Fruit fly (Drosophila melanogaster) whole organism, prepupa: ENCODE results near the gene CG42240.

ENCODE experiments used
- Blimp-1 ChIP-seq: fragments of 200-800 bp; sonication (Bioruptor generic); optimal IDR thresholded peaks from 3 replicates; lab custom pipeline; 2017; ENCODE audit warnings: missing biosample characterization, missing genetic modification characterization, mild to moderate bottlenecking, moderate library complexity, missing genetic modification reagents
- CG10631 ChIP-seq: fragments of 200-800 bp; sonication (Bioruptor generic); optimal IDR thresholded peaks from 2 replicates; lab custom pipeline; 2016; ENCODE audit warnings: missing biosample characterization, missing genetic modification characterization
- CG10669 ChIP-seq: fragments of 200-800 bp; sonication (Bioruptor generic); optimal IDR thresholded peaks from 3 replicates; lab custom pipeline; 2018; ENCODE audit warnings: missing biosample characterization, mild to moderate bottlenecking, missing genetic modification characterization, moderate library complexity
- CG11294 ChIP-seq: fragments of 200-800 bp; sonication (Bioruptor generic); IDR thresholded peaks from 2 replicates; pipeline ENCODE4 v1.3.6; 2022; ENCODE audit warnings: missing biosample characterization, missing genetic modification characterization
- CG15336 ChIP-seq: fragments of 200-800 bp; sonication (Bioruptor generic); IDR thresholded peaks from 2 replicates; pipeline ENCODE4 v1.3.6; 2022; ENCODE audit warnings: missing biosample characterization, missing genetic modification characterization
- CG1621 ChIP-seq: fragments of 200-800 bp; sonication (Bioruptor generic); optimal IDR thresholded peaks from 3 replicates; lab custom pipeline; 2018; ENCODE audit warnings: missing biosample characterization, mild to moderate bottlenecking, missing genetic modification characterization
- CG3032 ChIP-seq: fragments of 200-800 bp; optimal IDR thresholded peaks from 2 replicates; lab custom pipeline; 2019; ENCODE audit warnings: missing biosample characterization, mild to moderate bottlenecking, missing genetic modification characterization, moderate library complexity
- CG32006 ChIP-seq: fragments of 200-800 bp; sonication (Bioruptor generic); optimal IDR thresholded peaks from 3 replicates; lab custom pipeline; 2017; ENCODE audit warnings: missing biosample characterization, mild to moderate bottlenecking, missing genetic modification characterization
- CG34406 ChIP-seq: fragments of 200-800 bp; sonication (Bioruptor generic); optimal IDR thresholded peaks from 3 replicates; lab custom pipeline; 2016; ENCODE audit warnings: missing biosample characterization, missing genetic modification characterization
- CG3919 ChIP-seq: fragments of 200-800 bp; sonication (Bioruptor generic); optimal IDR thresholded peaks from 3 replicates; lab custom pipeline; 2016; ENCODE audit warnings: missing biosample characterization, missing genetic modification characterization
- CG4318 ChIP-seq: fragments of 200-800 bp; sonication (Bioruptor generic); optimal IDR thresholded peaks from 3 replicates; lab custom pipeline; 2017; ENCODE audit warnings: missing biosample characterization, mild to moderate bottlenecking, missing genetic modification characterization
- CG6163 ChIP-seq: fragments of 200-800 bp; sonication (Bioruptor generic); IDR thresholded peaks from 3 replicates; pipeline ENCODE4 v1.3.6; 2022; ENCODE audit warnings: missing biosample characterization, missing genetic modification characterization
- CG6808 ChIP-seq: fragments of 200-800 bp; sonication (Bioruptor generic); optimal IDR thresholded peaks from 3 replicates; lab custom pipeline; 2017; ENCODE audit warnings: missing biosample characterization, missing genetic modification characterization, mild to moderate bottlenecking, moderate library complexity, missing genetic modification reagents
- CG6854 ChIP-seq: fragments of 200-800 bp; sonication (Bioruptor generic); optimal IDR thresholded peaks from 2 replicates; lab custom pipeline; 2017; ENCODE audit warnings: missing biosample characterization, mild to moderate bottlenecking, missing genetic modification characterization
- CG7368 ChIP-seq: fragments of 200-800 bp; sonication (Bioruptor generic); optimal IDR thresholded peaks from 3 replicates; lab custom pipeline; 2016; ENCODE audit warnings: missing biosample characterization, missing genetic modification characterization
- CG8119 ChIP-seq: fragments of 200-800 bp; sonication (Bioruptor generic); IDR thresholded peaks from 3 replicates; pipeline ENCODE4 v1.3.6; 2022; ENCODE audit warnings: missing biosample characterization, missing genetic modification characterization
- CG8319 ChIP-seq: fragments of 200-800 bp; sonication (Bioruptor generic); optimal IDR thresholded peaks from 3 replicates; lab custom pipeline; 2016; ENCODE audit warnings: missing biosample characterization, missing genetic modification characterization
- CG8632 ChIP-seq: fragments of 200-800 bp; sonication (Bioruptor generic); optimal IDR thresholded peaks from 3 replicates; lab custom pipeline; 2016; ENCODE audit warnings: missing biosample characterization, missing genetic modification characterization
- CG9139 ChIP-seq: fragments of 200-800 bp; sonication (Bioruptor generic); optimal IDR thresholded peaks from 3 replicates; lab custom pipeline; 2017; ENCODE audit warnings: missing biosample characterization, mild to moderate bottlenecking, missing genetic modification characterization
- Eip75B ChIP-seq: fragments of 200-800 bp; sonication (Bioruptor generic); optimal IDR thresholded peaks from 3 replicates; lab custom pipeline; 2016; ENCODE audit warnings: missing biosample characterization, missing genetic modification characterization
- Eip78C ChIP-seq: fragments of 200-800 bp; sonication (Bioruptor generic); peaks from one replicate; lab custom pipeline; 2016; ENCODE audit warnings: missing biosample characterization, missing genetic modification characterization
- Eip93F ChIP-seq: fragments of 200-800 bp; sonication (Bioruptor generic); optimal IDR thresholded peaks from 2 replicates; lab custom pipeline; 2016; ENCODE audit warnings: missing biosample characterization, mild to moderate bottlenecking, missing genetic modification characterization
- Ets96B ChIP-seq: fragments of 200-800 bp; optimal IDR thresholded peaks from 2 replicates; lab custom pipeline; 2019; ENCODE audit warnings: missing biosample characterization, mild to moderate bottlenecking, missing genetic modification characterization, moderate library complexity
- Gug ChIP-seq: fragments of 200-800 bp; sonication (Bioruptor generic); IDR thresholded peaks from 2 replicates; pipeline ENCODE4 v1.3.6; 2022; ENCODE audit warnings: missing biosample characterization, missing genetic modification characterization
- Hr38 ChIP-seq: sonication (Bioruptor generic); optimal IDR thresholded peaks from 2 replicates; lab custom pipeline; 2016; ENCODE audit warnings: missing biosample characterization, missing genetic modification characterization
- Hr39 ChIP-seq: fragments of 200-800 bp; sonication (Bioruptor generic); optimal IDR thresholded peaks from 2 replicates; lab custom pipeline; 2016; ENCODE audit warnings: missing biosample characterization, missing genetic modification characterization
- Hr4 ChIP-seq: fragments of 200-800 bp; sonication (Bioruptor generic); optimal IDR thresholded peaks from 3 replicates; lab custom pipeline; 2016; ENCODE audit warnings: missing biosample characterization, missing genetic modification characterization
- Lpt ChIP-seq: fragments of 200-800 bp; sonication (Bioruptor generic); optimal IDR thresholded peaks from 3 replicates; lab custom pipeline; 2016; ENCODE audit warnings: missing biosample characterization, missing genetic modification characterization
- OdsH ChIP-seq: fragments of 200-800 bp; sonication (Bioruptor generic); optimal IDR thresholded peaks from 3 replicates; lab custom pipeline; 2016; ENCODE audit warnings: missing biosample characterization, missing genetic modification characterization
- Smox ChIP-seq: fragments of 200-800 bp; sonication (Bioruptor generic); optimal IDR thresholded peaks from 3 replicates; lab custom pipeline; 2016; ENCODE audit warnings: missing biosample characterization, missing genetic modification characterization
- Sox102F ChIP-seq: fragments of 200-800 bp; sonication (Bioruptor generic); optimal IDR thresholded peaks from 2 replicates; lab custom pipeline; 2016; ENCODE audit warnings: missing biosample characterization, mild to moderate bottlenecking, missing genetic modification characterization
- Sox15 ChIP-seq: fragments of 200-800 bp; sonication (Bioruptor generic); optimal IDR thresholded peaks from 3 replicates; lab custom pipeline; 2016; ENCODE audit warnings: missing biosample characterization, missing genetic modification characterization
- achi ChIP-seq: fragments of 200-800 bp; sonication (Bioruptor generic); optimal IDR thresholded peaks from 3 replicates; lab custom pipeline; 2016; ENCODE audit warnings: missing biosample characterization, missing genetic modification characterization
- cyc ChIP-seq: fragments of 200-800 bp; sonication (Bioruptor generic); optimal IDR thresholded peaks from 3 replicates; lab custom pipeline; 2016; ENCODE audit warnings: missing biosample characterization, missing genetic modification characterization
- dac ChIP-seq: fragments of 200-800 bp; sonication (Bioruptor generic); optimal IDR thresholded peaks from 2 replicates; lab custom pipeline; 2017; ENCODE audit warnings: missing biosample characterization, mild to moderate bottlenecking, missing genetic modification characterization
- dsx ChIP-seq: fragments of 200-800 bp; optimal IDR thresholded peaks from 3 replicates; lab custom pipeline; 2019; ENCODE audit warnings: missing biosample characterization, mild to moderate bottlenecking, missing genetic modification characterization, moderate library complexity; ENCODE audit not compliant: poor library complexity, severe bottlenecking
- eg ChIP-seq: fragments of 200-800 bp; sonication (Bioruptor generic); IDR thresholded peaks from 3 replicates; pipeline ENCODE4 v1.3.6; 2022; ENCODE audit warnings: missing biosample characterization, missing genetic modification characterization
- esn ChIP-seq: fragments of 200-800 bp; sonication (Bioruptor generic); optimal IDR thresholded peaks from 2 replicates; lab custom pipeline; 2016; ENCODE audit warnings: missing biosample characterization, mild to moderate bottlenecking, missing genetic modification characterization, moderate library complexity
- fd59A ChIP-seq: fragments of 200-800 bp; sonication (Bioruptor generic); optimal IDR thresholded peaks from 2 replicates; lab custom pipeline; 2017; ENCODE audit warnings: missing biosample characterization, mild to moderate bottlenecking, missing genetic modification characterization, missing genetic modification reagents
- fd85E ChIP-seq: fragments of 200-800 bp; sonication (Bioruptor generic); optimal IDR thresholded peaks from 3 replicates; lab custom pipeline; 2016; ENCODE audit warnings: missing biosample characterization, missing genetic modification characterization
- fkh ChIP-seq: fragments of 200-800 bp; sonication (Bioruptor generic); optimal IDR thresholded peaks from 3 replicates; lab custom pipeline; 2017; ENCODE audit warnings: missing biosample characterization, mild to moderate bottlenecking, missing genetic modification characterization, moderate library complexity
- lz ChIP-seq: fragments of 200-800 bp; sonication (Bioruptor generic); optimal IDR thresholded peaks from 3 replicates; lab custom pipeline; 2016; ENCODE audit warnings: missing biosample characterization, missing genetic modification characterization
- pdm3 ChIP-seq: fragments of 200-800 bp; sonication (Bioruptor generic); optimal IDR thresholded peaks from 3 replicates; lab custom pipeline; 2016; ENCODE audit warnings: missing biosample characterization, missing genetic modification characterization
- spab ChIP-seq: fragments of 200-800 bp; sonication (Bioruptor generic); optimal IDR thresholded peaks from 2 replicates; lab custom pipeline; 2017; ENCODE audit warnings: missing biosample characterization, mild to moderate bottlenecking, missing genetic modification characterization, missing genetic modification reagents
- svp ChIP-seq: fragments of 200-800 bp; sonication (Bioruptor generic); peaks from one replicate; lab custom pipeline; 2016; ENCODE audit warnings: missing biosample characterization, missing genetic modification characterization
- topi ChIP-seq: fragments of 200-800 bp; sonication (Bioruptor generic); optimal IDR thresholded peaks from 3 replicates; lab custom pipeline; 2016; ENCODE audit warnings: missing biosample characterization, missing genetic modification characterization
- vri ChIP-seq: fragments of 200-800 bp; sonication (Bioruptor generic); optimal IDR thresholded peaks from 3 replicates; lab custom pipeline; 2016; ENCODE audit warnings: missing biosample characterization, mild to moderate bottlenecking, missing genetic modification characterization

The CG42240 gene

DNA sequence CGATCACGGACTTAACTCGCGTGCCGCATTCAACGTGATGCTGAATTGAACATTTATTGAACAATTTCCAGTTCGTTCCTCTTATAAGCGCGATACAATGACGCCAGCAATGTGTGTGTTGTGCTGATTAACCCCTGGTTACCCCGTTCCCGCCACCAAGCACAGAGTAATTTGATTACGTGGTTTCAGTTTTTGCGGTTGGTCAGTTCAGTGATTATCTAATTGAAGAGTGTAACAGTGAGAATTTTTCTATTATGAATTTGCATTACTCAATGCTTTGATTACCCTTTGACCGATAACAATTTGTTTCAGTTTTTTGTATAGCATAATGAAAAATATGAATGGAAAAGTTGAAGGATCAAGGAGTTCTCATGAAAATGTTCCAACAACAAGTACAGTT is 7.1 kb downstream of the CG42240 start, which contains the start of gene CG3842:
CG3842 (plus strand) TSS at position 61 of the 400 bp plus-strand sequence.
- no peak for TF ChIP-seq fd59A (GFP tag; lab: Kevin White, UChicago)
- no peak for TF ChIP-seq CG10669 (GFP tag; lab: Kevin White, UChicago)
- peak; percentile 75 for TF ChIP-seq svp (GFP tag; lab: Kevin White, UChicago)
- TF ChIP-seq vri (GFP tag; lab: Kevin White, UChicago) = peak; percentile 16
- no peak for TF ChIP-seq esn (GFP tag; lab: Kevin White, UChicago)
- TF ChIP-seq Eip93F (GFP tag; lab: Kevin White, UChicago) = no peak

DNA sequence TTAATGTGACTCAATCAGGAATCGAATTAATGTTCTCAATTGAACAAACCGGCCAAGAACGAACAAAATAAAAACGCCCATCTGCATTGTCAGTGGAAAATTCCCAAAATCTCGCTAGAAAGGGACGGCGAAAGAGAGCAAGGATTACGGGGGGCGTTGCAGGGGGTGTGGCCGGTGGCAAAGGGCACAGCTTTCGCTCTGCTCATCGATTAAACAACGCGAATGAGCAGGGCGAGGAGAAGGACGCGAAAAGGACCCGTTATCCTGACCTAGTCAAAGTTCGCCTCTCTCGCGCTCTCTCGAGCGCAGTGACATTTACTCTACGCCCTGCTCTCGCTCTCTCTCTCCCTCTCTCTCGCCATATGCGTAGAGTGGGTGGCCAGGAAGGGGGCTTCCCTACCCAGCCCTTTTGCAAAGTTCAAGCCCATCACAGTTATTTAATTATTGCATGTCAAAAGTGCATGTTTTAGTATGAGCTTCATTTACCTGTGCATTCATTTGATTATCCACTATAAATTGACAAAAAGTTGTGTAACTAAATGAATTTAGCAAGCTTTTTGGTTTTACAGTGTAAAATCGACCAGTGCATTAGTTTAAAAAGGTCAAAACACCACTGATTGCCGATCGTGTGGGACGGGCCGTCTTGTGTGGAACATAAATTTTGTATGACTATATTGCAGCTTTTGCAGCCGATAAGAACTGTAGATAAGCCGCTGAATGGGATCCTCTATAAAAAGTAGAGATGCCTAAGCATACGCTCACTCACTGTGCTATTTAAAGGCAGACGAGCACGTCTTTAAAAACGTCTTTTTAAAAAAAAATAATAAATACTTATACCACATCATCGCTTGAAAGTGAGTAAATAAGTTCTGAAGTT is 8.3 kb downstream of the CG42240 start:
- TF ChIP-seq Eip75B = peak; percentile 60
- TF ChIP-seq CG34406 (GFP tag; lab: Kevin White, UChicago) = peak; percentile 55
- TF ChIP-seq eg (GFP tag; lab: Robert Waterston, UW) = peak; percentile 38; the same call in 1 of the 3 replicates
- no peak for TF ChIP-seq fd85E (GFP tag; lab: Kevin White, UChicago)
- TF ChIP-seq topi (GFP tag; lab: Kevin White, UChicago) = peak; percentile 61
- TF ChIP-seq CG4318 (GFP tag; lab: Kevin White, UChicago) = peak; percentile 36
- peak; percentile 96 for TF ChIP-seq svp (GFP tag; lab: Kevin White, UChicago)
- no peak for TF ChIP-seq CG9139 (GFP tag; lab: Kevin White, UChicago)
- peak; percentile 48 for TF ChIP-seq achi (GFP tag; lab: Kevin White, UChicago)
- TF ChIP-seq Smox = peak; percentile 57
- peak; percentile 55 for TF ChIP-seq CG8632 (GFP tag; lab: Kevin White, UChicago)
- no peak for TF ChIP-seq CG8319
- TF ChIP-seq CG6163 = peak; percentile 63
- peak; percentile 50 for TF ChIP-seq Ets96B (tag; lab: Kevin White, UChicago)
- TF ChIP-seq Hr4 (GFP tag; lab: Kevin White, UChicago) = peak; percentile 63
- TF ChIP-seq OdsH (GFP tag; lab: Kevin White, UChicago) = peak; percentile 54
- TF ChIP-seq Hr39 (GFP tag; lab: Kevin White, UChicago) = peak; percentile 63
- peak; percentile 65 for TF ChIP-seq CG3032 (tag; lab: Kevin White, UChicago)
- peak; percentile 47; the same call in 2 of the 3 replicates for TF ChIP-seq CG8119 (GFP tag; lab: Robert Waterston, UW)
- TF ChIP-seq fd59A (GFP tag; lab: Kevin White, UChicago) = peak; percentile 59
- peak; percentile 47 for TF ChIP-seq CG3919
- TF ChIP-seq Blimp-1 (GFP tag; lab: Kevin White, UChicago) = no peak
- peak; percentile 64 for TF ChIP-seq pdm3 (GFP tag; lab: Kevin White, UChicago)
- no peak for TF ChIP-seq fkh (GFP tag; lab: Kevin White, UChicago)
- peak; percentile 9 for TF ChIP-seq vri (GFP tag; lab: Kevin White, UChicago)
- TF ChIP-seq dsx = peak; percentile 27
- peak; percentile 40 for TF ChIP-seq Sox15
- TF ChIP-seq Lpt (GFP tag; lab: Kevin White, UChicago) = peak; percentile 13
- TF ChIP-seq Hr38 = no peak
- peak; percentile 32; the same call in 1 of the 2 replicates for TF ChIP-seq CG15336 (GFP tag; lab: Robert Waterston, UW)
- TF ChIP-seq Eip78C (GFP tag; lab: Kevin White, UChicago) = peak; percentile 82
- peak; percentile 48 for TF ChIP-seq cyc (GFP tag; lab: Kevin White, UChicago)
- TF ChIP-seq CG7368 (GFP tag; lab: Kevin White, UChicago) = peak; percentile 32
- peak; percentile 47 for TF ChIP-seq Sox102F (GFP tag; lab: Kevin White, UChicago)
- peak; percentile 70 for TF ChIP-seq CG6808 (GFP tag; lab: Kevin White, UChicago)
- peak; percentile 33; the same call in 1 of the 2 replicates for TF ChIP-seq Gug (GFP tag; lab: Robert Waterston, UW)
- no peak for TF ChIP-seq dac (GFP tag; lab: Kevin White, UChicago)
- TF ChIP-seq CG1621 (tag; lab: Kevin White, UChicago) = peak; percentile 37
- TF ChIP-seq CG10631 (GFP tag; lab: Kevin White, UChicago) = peak; percentile 66
- peak; percentile 79 for TF ChIP-seq CG32006 (GFP tag; lab: Kevin White, UChicago)
- TF ChIP-seq lz (GFP tag; lab: Kevin White, UChicago) = peak; percentile 60
- peak; percentile 56 for TF ChIP-seq CG11294 (GFP tag; lab: Robert Waterston, UW)
- peak; percentile 35 for TF ChIP-seq spab (GFP tag; lab: Kevin White, UChicago)
- TF ChIP-seq CG6854 (GFP tag; lab: Kevin White, UChicago) = no peak
